Worm (Caenorhabditis elegans): ENCODE measurements around the gene unc-10.

unc-10 gene

ce11 chrX:7279671-7280389, at the start of gene unc-10:
Gene unc-10 (minus strand): TSS chrX:7280322.
- no peak for TF ChIP-seq pes-1 (GFP tag; IDR thresholded peaks at IDR 0.05)
- TF ChIP-seq tbx-11 (GFP tag; IDR thresholded peaks at IDR 0.05), result no peak
- no peak for TF ChIP-seq hmg-4 (GFP tag; optimal IDR thresholded peaks at IDR 0.05)
- TF ChIP-seq F13C5.2 (tag; optimal IDR thresholded peaks at IDR 0.05), result no peak
- TF ChIP-seq ceh-36 (tag; optimal IDR thresholded peaks at IDR 0.05), result no peak
- TF ChIP-seq scrt-1 (GFP tag; IDR thresholded peaks at IDR 0.05), result no peak
- no peak for TF ChIP-seq hmbx-1 (tag; optimal IDR thresholded peaks at IDR 0.05)
- no peak for TF ChIP-seq ama-1 (optimal IDR thresholded peaks at IDR 0.05)
- no peak for TF ChIP-seq B0310.2 (tag; optimal IDR thresholded peaks at IDR 0.05)
- TF ChIP-seq hnd-1 (tag; optimal IDR thresholded peaks at IDR 0.05), result no peak
- no peak for TF ChIP-seq ets-7 (tag; optimal IDR thresholded peaks at IDR 0.05)
- TF ChIP-seq aly-1 (tag; optimal IDR thresholded peaks at IDR 0.05), result no peak
- TF ChIP-seq sea-1 (GFP tag; conservative IDR thresholded peaks at IDR 0.05), result no peak
- TF ChIP-seq tra-4 (tag; optimal IDR thresholded peaks at IDR 0.05), result no peak
- no peak for TF ChIP-seq flt-1 (GFP tag; IDR thresholded peaks at IDR 0.05)
- TF ChIP-seq ceh-13 (GFP tag; optimal IDR thresholded peaks at IDR 0.05), result no peak
- TF ChIP-seq tbx-37 (GFP tag; conservative IDR thresholded peaks at IDR 0.05), result no peak

ce11 chrX:7329601-7330000, 49.5 kb upstream of the unc-10 start, which contains the start of gene ttr-59:
Gene ttr-59 (plus strand): TSS chrX:7329818.
- TF ChIP-seq hmg-4 (GFP tag; optimal IDR thresholded peaks at IDR 0.05) (no peak), tbx-37 (GFP tag; conservative IDR thresholded peaks at IDR 0.05) (no peak), pes-1 (GFP tag; IDR thresholded peaks at IDR 0.05) (no peak), F13C5.2 (tag; optimal IDR thresholded peaks at IDR 0.05) (no peak), aly-1 (tag; optimal IDR thresholded peaks at IDR 0.05) (no peak), scrt-1 (GFP tag; IDR thresholded peaks at IDR 0.05) (no peak), ceh-36 (tag; optimal IDR thresholded peaks at IDR 0.05) (no peak), ets-7 (tag; optimal IDR thresholded peaks at IDR 0.05) (no peak), flt-1 (GFP tag; IDR thresholded peaks at IDR 0.05) (no peak), hnd-1 (tag; optimal IDR thresholded peaks at IDR 0.05) (no peak), hmbx-1 (tag; optimal IDR thresholded peaks at IDR 0.05) (no peak)

ce11 chrX:7328065-7328564, 48.0 kb upstream of the unc-10 start:
- TF ChIP-seq ceh-36 (tag; optimal IDR thresholded peaks at IDR 0.05), result no peak
- no peak for TF ChIP-seq sea-1 (GFP tag; conservative IDR thresholded peaks at IDR 0.05)
- no peak for TF ChIP-seq ama-1 (optimal IDR thresholded peaks at IDR 0.05)
- no peak for TF ChIP-seq aly-1 (tag; optimal IDR thresholded peaks at IDR 0.05)
- no peak for TF ChIP-seq B0310.2 (tag; optimal IDR thresholded peaks at IDR 0.05)
- no peak for TF ChIP-seq ceh-13 (GFP tag; optimal IDR thresholded peaks at IDR 0.05)
- TF ChIP-seq tra-4 (tag; optimal IDR thresholded peaks at IDR 0.05), result no peak
- no peak for TF ChIP-seq hmg-4 (GFP tag; optimal IDR thresholded peaks at IDR 0.05)
- no peak for TF ChIP-seq scrt-1 (GFP tag; IDR thresholded peaks at IDR 0.05)

ce11 chrX:7326967-7327651, 47.0 kb upstream of the unc-10 start, which contains the start of gene sng-1:
Gene sng-1 (plus strand): TSS chrX:7327601.
- no peak for TF ChIP-seq B0310.2 (tag; optimal IDR thresholded peaks at IDR 0.05)
- no peak for TF ChIP-seq hmg-4 (GFP tag; optimal IDR thresholded peaks at IDR 0.05)
- no peak for TF ChIP-seq sea-1 (GFP tag; conservative IDR thresholded peaks at IDR 0.05)
- no peak for TF ChIP-seq flt-1 (GFP tag; IDR thresholded peaks at IDR 0.05)
- TF ChIP-seq ama-1 (optimal IDR thresholded peaks at IDR 0.05), result no peak
- no peak for TF ChIP-seq pes-1 (GFP tag; IDR thresholded peaks at IDR 0.05)
- TF ChIP-seq aly-1 (tag; optimal IDR thresholded peaks at IDR 0.05), result no peak
- no peak for TF ChIP-seq F13C5.2 (tag; optimal IDR thresholded peaks at IDR 0.05)
- TF ChIP-seq hnd-1 (tag; optimal IDR thresholded peaks at IDR 0.05), result no peak
- no peak for TF ChIP-seq ceh-36 (tag; optimal IDR thresholded peaks at IDR 0.05)
- TF ChIP-seq ceh-13 (GFP tag; optimal IDR thresholded peaks at IDR 0.05), result no peak
- TF ChIP-seq tbx-37 (GFP tag; conservative IDR thresholded peaks at IDR 0.05), result no peak

- TF ChIP-seq F13C5.2 (tag; optimal IDR thresholded peaks at IDR 0.05) (no peak), flt-1 (GFP tag; IDR thresholded peaks at IDR 0.05) (0 out of 2 replicates have a peak, but pooled peaks have one; percentile 11), tbx-11 (GFP tag; IDR thresholded peaks at IDR 0.05) (0 out of 2 replicates have a peak, but pooled peaks have one; percentile 32)
Measured at ce11 chrX:7323604-7324003, 43.5 kb upstream of the unc-10 start.

ce11 chrX:7322323-7322722, 42.2 kb upstream of the unc-10 start, which contains the start of gene T08A9.13:
Gene T08A9.13 (minus strand): TSS chrX:7322423.
- no peak for TF ChIP-seq ceh-36 (tag; optimal IDR thresholded peaks at IDR 0.05)
- no peak for TF ChIP-seq ceh-13 (GFP tag; optimal IDR thresholded peaks at IDR 0.05)
- no peak for TF ChIP-seq hmg-4 (GFP tag; optimal IDR thresholded peaks at IDR 0.05)
- TF ChIP-seq hnd-1 (tag; optimal IDR thresholded peaks at IDR 0.05), result no peak
- no peak for TF ChIP-seq pes-1 (GFP tag; IDR thresholded peaks at IDR 0.05)
- no peak for TF ChIP-seq ets-7 (tag; optimal IDR thresholded peaks at IDR 0.05)
- no peak for TF ChIP-seq tra-4 (tag; optimal IDR thresholded peaks at IDR 0.05)
- no peak for TF ChIP-seq B0310.2 (tag; optimal IDR thresholded peaks at IDR 0.05)
- no peak for TF ChIP-seq ama-1 (optimal IDR thresholded peaks at IDR 0.05)
- no peak for TF ChIP-seq aly-1 (tag; optimal IDR thresholded peaks at IDR 0.05)
- TF ChIP-seq flt-1 (GFP tag; IDR thresholded peaks at IDR 0.05), result no peak
- no peak for TF ChIP-seq scrt-1 (GFP tag; IDR thresholded peaks at IDR 0.05)
- no peak for TF ChIP-seq tbx-11 (GFP tag; IDR thresholded peaks at IDR 0.05)
- no peak for TF ChIP-seq F13C5.2 (tag; optimal IDR thresholded peaks at IDR 0.05)
- no peak for TF ChIP-seq sea-1 (GFP tag; conservative IDR thresholded peaks at IDR 0.05)

ce11 chrX:7320115-7320711, 40.1 kb upstream of the unc-10 start, which contains the start of gene spp-5:
Gene spp-5 (minus strand): TSS chrX:7320354.
- TF ChIP-seq hmbx-1 (tag; optimal IDR thresholded peaks at IDR 0.05) (no peak), sea-1 (GFP tag; conservative IDR thresholded peaks at IDR 0.05) (no peak), hmg-4 (GFP tag; optimal IDR thresholded peaks at IDR 0.05) (no peak), F13C5.2 (tag; optimal IDR thresholded peaks at IDR 0.05) (no peak), pes-1 (GFP tag; IDR thresholded peaks at IDR 0.05) (no peak), scrt-1 (GFP tag; IDR thresholded peaks at IDR 0.05) (no peak), aly-1 (tag; optimal IDR thresholded peaks at IDR 0.05) (no peak), hnd-1 (tag; optimal IDR thresholded peaks at IDR 0.05) (no peak)

All from whole organism, early embryonic.